Worm (Caenorhabditis elegans) whole organism, L4 larva: Measurements from ENCODE around the gene R05F9.9.
A peak's percentile ranks its signal among the peaks of the same experiment; 100 is the strongest.

Experiments used
- F10B5.3 ChIP-seq: sonication (generic microtip); optimal IDR thresholded peaks from 2 replicates; lab custom pipeline; 2016; ENCODE audit warnings: mild to moderate bottlenecking, missing genetic modification characterization, missing compliant biosample characterization
- R02D3.7 ChIP-seq: fragments of 150-350 bp; sonication (generic microtip); optimal IDR thresholded peaks from 3 replicates; lab custom pipeline; 2014; ENCODE audit warnings: missing biosample characterization, missing genetic modification characterization
- Y5F2A.4 ChIP-seq: fragments of 200-800 bp; sonication (Bioruptor generic); optimal IDR thresholded peaks from 2 replicates; lab custom pipeline; 2018; ENCODE audit warnings: mild to moderate bottlenecking, missing genetic modification characterization, missing compliant biosample characterization
- ZK337.2 ChIP-seq: fragments of 200-800 bp; sonication (Bioruptor generic); IDR thresholded peaks from 2 replicates; pipeline ENCODE4 v1.3.6; 2022; ENCODE audit warnings: missing genetic modification reagents, missing genetic modification characterization, missing compliant biosample characterization
- aly-2 ChIP-seq: sonication (generic microtip); optimal IDR thresholded peaks from 2 replicates; lab custom pipeline; 2018; ENCODE audit warnings: missing biosample characterization, missing genetic modification characterization
- ama-1 ChIP-seq: fragments of 150-350 bp; optimal IDR thresholded peaks from 2 replicates; lab custom pipeline; 2014; ENCODE audit warnings: inconsistent platforms, mixed read lengths
- attf-4 ChIP-seq: sonication (generic microtip); optimal IDR thresholded peaks from 3 replicates; lab custom pipeline; 2017; ENCODE audit warnings: missing biosample characterization, missing genetic modification characterization
- ceh-44 ChIP-seq: fragments of 200-800 bp; sonication (Bioruptor generic); IDR thresholded peaks from 2 replicates; pipeline ENCODE4 v1.3.6; 2022; ENCODE audit warnings: missing genetic modification reagents, missing genetic modification characterization, missing compliant biosample characterization
- cey-2 ChIP-seq: sonication (generic microtip); optimal IDR thresholded peaks from 3 replicates; lab custom pipeline; 2017; ENCODE audit warnings: missing genetic modification characterization, mild to moderate bottlenecking, missing compliant biosample characterization, antibody characterized with exemption, borderline replicate concordance; ENCODE audit not compliant: insufficient read depth
- daf-12 ChIP-seq: fragments of 150-350 bp; optimal IDR thresholded peaks from 2 replicates; lab custom pipeline; 2014; ENCODE audit warnings: missing biosample characterization, missing genetic modification reagents, missing genetic modification characterization
- daf-16 ChIP-seq, 3 experiments: sonication (generic microtip); optimal IDR thresholded peaks; 2 replicates each; lab custom pipeline; 2016 to 2017; ENCODE audit warnings: missing genetic modification characterization in 3 of 3, missing genetic modification reagents in 3 of 3, mild to moderate bottlenecking in 2 of 3, missing compliant biosample characterization in 2 of 3, missing biosample characterization in 1 of 3, moderate library complexity in 1 of 3
- dmd-6 ChIP-seq: fragments of 200-800 bp; sonication (Bioruptor generic); IDR thresholded peaks from 2 replicates; pipeline ENCODE4 v1.3.6; 2022; ENCODE audit warnings: missing genetic modification reagents, missing genetic modification characterization, missing compliant biosample characterization
- dpl-1 ChIP-seq: fragments of 150-350 bp; optimal IDR thresholded peaks from 2 replicates; lab custom pipeline; 2014; ENCODE audit warnings: missing biosample characterization, missing genetic modification reagents, missing genetic modification characterization
- duxl-1 ChIP-seq: sonication (generic microtip); optimal IDR thresholded peaks from 2 replicates; lab custom pipeline; 2016; ENCODE audit warnings: mild to moderate bottlenecking, missing genetic modification characterization, moderate library complexity, missing compliant biosample characterization; ENCODE audit not compliant: poor library complexity
- egl-43 ChIP-seq: fragments of 200-800 bp; sonication (Bioruptor generic); IDR thresholded peaks from 2 replicates; pipeline ENCODE4 v1.3.6; 2022; ENCODE audit warnings: missing genetic modification reagents, missing genetic modification characterization, missing compliant biosample characterization
- hif-1 ChIP-seq, 2 experiments: sonication (generic microtip); optimal IDR thresholded peaks; 2 replicates each; lab custom pipeline; 2016 to 2017; ENCODE audit warnings: missing compliant biosample characterization in 2 of 2, missing genetic modification characterization in 2 of 2, missing genetic modification reagents in 2 of 2, missing genotype in 2 of 2, mild to moderate bottlenecking in 1 of 2
- hlh-11 ChIP-seq: fragments of 200-800 bp; sonication (Bioruptor generic); optimal IDR thresholded peaks from 2 replicates; lab custom pipeline; 2018; ENCODE audit warnings: mild to moderate bottlenecking, missing genetic modification characterization, missing compliant biosample characterization
- hlh-30 ChIP-seq: sonication (generic microtip); optimal IDR thresholded peaks from 2 replicates; lab custom pipeline; 2017; ENCODE audit warnings: antibody characterized with exemption, mild to moderate bottlenecking, missing genetic modification characterization, missing compliant biosample characterization; ENCODE audit not compliant: insufficient read depth
- hmg-1.1 ChIP-seq: fragments of 200-800 bp; sonication (Bioruptor generic); IDR thresholded peaks from 2 replicates; pipeline ENCODE4 v1.3.6; 2022; ENCODE audit warnings: missing genetic modification reagents, missing genetic modification characterization, missing compliant biosample characterization
- lim-7 ChIP-seq: fragments of 200-800 bp; sonication (Bioruptor generic); IDR thresholded peaks from 2 replicates; pipeline ENCODE4 v1.3.6; 2022; ENCODE audit warnings: missing genetic modification characterization, missing compliant biosample characterization
- lin-13 ChIP-seq: fragments of 150-350 bp; optimal IDR thresholded peaks from 2 replicates; lab custom pipeline; 2014; ENCODE audit warnings: missing biosample characterization, missing genetic modification reagents, missing genetic modification characterization
- lin-15B ChIP-seq: fragments of 150-350 bp; sonication (generic microtip); optimal IDR thresholded peaks from 3 replicates; lab custom pipeline; 2014; ENCODE audit warnings: missing biosample characterization, missing genetic modification characterization
- lin-29 ChIP-seq: fragments of 200-800 bp; sonication (Bioruptor generic); IDR thresholded peaks from 2 replicates; pipeline ENCODE4 v1.3.6; 2022; ENCODE audit warnings: missing genetic modification reagents, missing genetic modification characterization, missing compliant biosample characterization
- lin-38 ChIP-seq: fragments of 200-800 bp; sonication (Bioruptor generic); IDR thresholded peaks from 2 replicates; pipeline ENCODE4 v1.3.6; 2022; ENCODE audit warnings: missing genetic modification reagents, missing genetic modification characterization, missing compliant biosample characterization
- lir-3 ChIP-seq: sonication (generic microtip); optimal IDR thresholded peaks from 2 replicates; lab custom pipeline; 2016; ENCODE audit warnings: mild to moderate bottlenecking, missing genetic modification characterization, missing compliant biosample characterization
- madf-5 ChIP-seq, 2 experiments: fragments of 200-800 bp; sonication (Bioruptor generic); IDR thresholded peaks; 2 replicates each; pipeline ENCODE4 v1.3.6; 2022; ENCODE audit warnings: missing compliant biosample characterization in 2 of 2, missing genetic modification characterization in 2 of 2
- mep-1 ChIP-seq: fragments of 150-350 bp; sonication (generic microtip); optimal IDR thresholded peaks from 3 replicates; lab custom pipeline; 2014; ENCODE audit warnings: missing biosample characterization, missing genetic modification characterization
- mxl-3 ChIP-seq: fragments of 200-800 bp; sonication (Bioruptor generic); optimal IDR thresholded peaks from 2 replicates; lab custom pipeline; 2018; ENCODE audit warnings: mild to moderate bottlenecking, missing genetic modification characterization, missing compliant biosample characterization
- nhr-10 ChIP-seq: fragments of 150-350 bp; optimal IDR thresholded peaks from 2 replicates; lab custom pipeline; 2014; ENCODE audit warnings: missing biosample characterization, missing genetic modification characterization
- nhr-111 ChIP-seq: fragments of 200-800 bp; sonication (Bioruptor generic); optimal IDR thresholded peaks from 2 replicates; lab custom pipeline; 2018; ENCODE audit warnings: mild to moderate bottlenecking, missing genetic modification characterization, missing compliant biosample characterization
- nhr-28 ChIP-seq: fragments of 150-350 bp; optimal IDR thresholded peaks from 2 replicates; lab custom pipeline; 2014; ENCODE audit warnings: missing biosample characterization, missing genetic modification characterization
- nhr-42 ChIP-seq: fragments of 200-800 bp; sonication (Bioruptor generic); IDR thresholded peaks from 2 replicates; pipeline ENCODE4 v1.3.6; 2022; ENCODE audit warnings: missing genetic modification characterization, missing compliant biosample characterization
- nhr-76 ChIP-seq: fragments of 150-350 bp; optimal IDR thresholded peaks from 2 replicates; lab custom pipeline; 2014; ENCODE audit warnings: missing biosample characterization, missing genetic modification characterization
- nhr-77 ChIP-seq: fragments of 150-350 bp; optimal IDR thresholded peaks from 2 replicates; lab custom pipeline; 2014; ENCODE audit warnings: missing biosample characterization, missing genetic modification characterization
- pha-4 ChIP-seq, 2 experiments: fragments of 150-350 bp in 1 of 2; fragments of 200-800 bp in 1 of 2; sonication (Bioruptor generic) in 1 of 2; IDR thresholded peaks in 1 of 2; optimal IDR thresholded peaks in 1 of 2; 2 replicates each; pipeline versions ENCODE4 v1.3.6 to Lab custom; 2014 to 2022; ENCODE audit warnings: missing genetic modification characterization in 2 of 2, missing genetic modification reagents in 2 of 2, missing biosample characterization in 1 of 2, missing compliant biosample characterization in 1 of 2
- php-3 ChIP-seq: fragments of 200-800 bp; sonication (Bioruptor generic); IDR thresholded peaks from 2 replicates; pipeline ENCODE4 v1.3.6; 2022; ENCODE audit warnings: missing genetic modification reagents, missing genetic modification characterization, missing compliant biosample characterization
- sdz-12 ChIP-seq: fragments of 200-800 bp; sonication (Bioruptor generic); optimal IDR thresholded peaks from 2 replicates; lab custom pipeline; 2018; ENCODE audit warnings: mild to moderate bottlenecking, missing genetic modification characterization, missing compliant biosample characterization
- skn-1 ChIP-seq: fragments of 150-350 bp; optimal IDR thresholded peaks from 2 replicates; lab custom pipeline; 2014; ENCODE audit warnings: missing biosample characterization, missing genetic modification characterization
- spr-1 ChIP-seq: sonication (generic microtip); optimal IDR thresholded peaks from 2 replicates; lab custom pipeline; 2016; ENCODE audit warnings: mild to moderate bottlenecking, missing genetic modification characterization, missing compliant biosample characterization
- spr-3 ChIP-seq: fragments of 200-800 bp; sonication (Bioruptor generic); optimal IDR thresholded peaks from 2 replicates; lab custom pipeline; 2018; ENCODE audit warnings: mild to moderate bottlenecking, missing genetic modification characterization, missing compliant biosample characterization
- unc-130 ChIP-seq: sonication (generic microtip); optimal IDR thresholded peaks from 2 replicates; lab custom pipeline; 2016; ENCODE audit warnings: missing genetic modification reagents, missing genetic modification characterization, missing compliant biosample characterization
- vab-7 ChIP-seq: fragments of 200-800 bp; sonication (Bioruptor generic); IDR thresholded peaks from 2 replicates; pipeline ENCODE4 v1.3.6; 2022; ENCODE audit warnings: missing genetic modification reagents, missing genetic modification characterization, missing compliant biosample characterization
- zag-1 ChIP-seq: fragments of 150-350 bp; optimal IDR thresholded peaks from 2 replicates; lab custom pipeline; 2014; ENCODE audit warnings: missing biosample characterization, missing genetic modification characterization
- zfp-2 ChIP-seq: sonication (generic microtip); optimal IDR thresholded peaks from 2 replicates; lab custom pipeline; 2016; ENCODE audit warnings: mild to moderate bottlenecking, missing genetic modification characterization, missing compliant biosample characterization
- zip-2 ChIP-seq: fragments of 150-350 bp; optimal IDR thresholded peaks from 2 replicates; lab custom pipeline; 2014; ENCODE audit warnings: missing biosample characterization, missing genetic modification characterization

Gene R05F9.9

DNA sequence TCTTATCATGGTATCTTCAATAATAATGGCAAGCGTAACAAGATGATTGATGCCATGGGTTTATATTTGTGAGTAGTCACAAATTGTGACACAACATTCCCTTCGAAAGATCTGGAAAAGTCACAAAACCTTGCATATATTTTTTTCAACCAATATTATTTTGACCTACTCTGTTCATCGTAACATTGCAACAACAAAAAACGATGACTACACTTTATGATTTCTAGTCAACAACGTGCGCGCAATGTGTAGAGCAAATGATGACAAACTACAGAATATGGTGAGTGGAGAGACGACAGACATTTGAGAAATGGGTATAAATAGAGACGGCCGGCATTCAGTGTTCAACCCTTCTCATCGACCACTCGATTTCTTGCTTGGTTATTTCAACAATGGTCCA is 20.2 kb downstream of the R05F9.9 start, which contains the start of gene gst-7 (continued):
- no peak for TF ChIP-seq zfp-2 (tag; lab: Kevin White, UChicago)
- no peak for TF ChIP-seq nhr-76 (tag; lab: Kevin White, UChicago)
- no peak for TF ChIP-seq spr-1 (tag; lab: Kevin White, UChicago)
- no peak for TF ChIP-seq lin-15B (tag; lab: Kevin White, UChicago)
- TF ChIP-seq spr-3 (GFP tag; lab: Kevin White, UChicago): no peak
- no peak for TF ChIP-seq sdz-12 (GFP tag; lab: Kevin White, UChicago)
- no peak for TF ChIP-seq daf-16 (GFP tag; optimal IDR thresholded peaks at IDR 0.05; lab: Kevin White, UChicago)
- TF ChIP-seq daf-16 (tag; optimal IDR thresholded peaks at IDR 0.05; lab: Kevin White, UChicago): peak; percentile 89
- no peak for TF ChIP-seq duxl-1
- peak; percentile 39 for TF ChIP-seq nhr-77 (tag; lab: Kevin White, UChicago)
- TF ChIP-seq php-3 (GFP tag; lab: Robert Waterston, UW): peak; percentile 68
- TF ChIP-seq madf-5 (GFP tag; IDR thresholded peaks at IDR 0.05; lab: Robert Waterston, UW): no peak
- no peak for TF ChIP-seq Y5F2A.4 (GFP tag; lab: Kevin White, UChicago)
- no peak for TF ChIP-seq ama-1 (lab: Kevin White, UChicago)
- TF ChIP-seq hif-1 (tag; optimal IDR thresholded peaks at IDR 0.05; lab: Kevin White, UChicago): peak in 1 of 2 experiments; percentile 11
- peak; percentile 35; the same call in 1 of the 2 replicates for TF ChIP-seq hmg-1.1 (GFP tag; lab: Robert Waterston, UW)
- TF ChIP-seq lim-7 (GFP tag; lab: Robert Waterston, UW): no peak
- TF ChIP-seq skn-1: no peak
- TF ChIP-seq daf-12 (tag; lab: Kevin White, UChicago): no peak
- TF ChIP-seq lin-13 (GFP tag; lab: Kevin White, UChicago): no peak
- TF ChIP-seq mep-1 (tag; lab: Kevin White, UChicago): peak; percentile 28
- TF ChIP-seq nhr-42: no peak
- no peak for TF ChIP-seq aly-2 (tag; lab: Kevin White, UChicago)
- no peak for TF ChIP-seq nhr-10 (tag; lab: Kevin White, UChicago)

DNA sequence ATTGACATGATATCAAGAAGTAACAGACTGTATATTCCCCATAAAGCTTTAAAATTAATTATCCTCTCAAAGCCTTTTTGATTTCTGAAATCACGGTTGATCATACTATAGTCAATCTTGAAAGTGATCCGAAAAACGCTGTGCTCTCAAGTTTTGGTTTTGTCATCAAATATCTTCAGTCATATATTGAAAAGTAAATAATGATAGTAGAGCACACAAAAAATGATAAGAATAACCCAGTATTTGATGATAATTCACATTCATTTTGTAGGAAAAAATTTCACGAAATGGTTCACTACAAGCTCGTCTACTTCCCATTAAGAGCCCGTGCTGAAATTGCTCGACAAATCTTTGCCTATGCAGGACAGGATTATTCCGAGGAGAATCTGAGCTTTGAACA is 22.3 kb downstream of the R05F9.9 start, which contains the start of gene gst-6:
Gene gst-6, plus strand, starts transcription at position 263 of the 400 bp plus-strand sequence.
- TF ChIP-seq spr-3 (GFP tag; lab: Kevin White, UChicago) (no peak), nhr-28 (tag; lab: Kevin White, UChicago) (peak; percentile 41), daf-16 (GFP tag; optimal IDR thresholded peaks at IDR 0.05; lab: Kevin White, UChicago) (no peak), daf-16 (tag; optimal IDR thresholded peaks at IDR 0.05; lab: Kevin White, UChicago) (peak; percentile 34)

DNA sequence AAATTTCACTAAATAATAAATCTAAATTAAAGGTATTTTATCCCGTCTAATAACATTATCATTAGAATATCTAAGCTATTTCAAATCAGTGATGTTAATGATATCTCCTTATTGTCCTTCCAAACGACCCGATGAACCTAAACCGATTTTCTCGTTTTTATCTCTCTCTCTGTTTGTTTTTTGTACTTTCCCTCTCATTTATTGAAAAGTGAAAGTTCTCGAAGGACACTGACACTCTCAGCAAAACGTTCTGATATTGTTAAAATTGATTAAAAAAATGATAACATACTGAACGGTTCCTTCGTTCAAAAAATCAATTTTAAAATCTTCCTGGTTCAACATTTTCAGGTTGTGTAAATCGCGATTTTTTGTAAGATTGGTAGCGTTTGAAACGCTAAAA is 25.8 kb downstream of the R05F9.9 start, which contains the start of gene F11G11.13:
Gene F11G11.13, minus strand, starts transcription at position 89 of the 400 bp plus-strand sequence.
- TF ChIP-seq pha-4 (GFP tag; IDR thresholded peaks at IDR 0.05; lab: Robert Waterston, UW): no peak
- no peak for TF ChIP-seq pha-4 (tag; optimal IDR thresholded peaks at IDR 0.05; lab: Kevin White, UChicago)
- TF ChIP-seq dpl-1 (GFP tag; lab: Kevin White, UChicago): no peak
- no peak for TF ChIP-seq nhr-76 (tag; lab: Kevin White, UChicago)
- no peak for TF ChIP-seq F10B5.3 (tag; lab: Kevin White, UChicago)
- TF ChIP-seq sdz-12 (GFP tag; lab: Kevin White, UChicago): no peak
- TF ChIP-seq zag-1: no peak
- no peak for TF ChIP-seq lir-3
- TF ChIP-seq R02D3.7 (tag; lab: Kevin White, UChicago): no peak
- TF ChIP-seq egl-43: no peak
- TF ChIP-seq cey-2 (tag; lab: Kevin White, UChicago): no peak

ce11 chrII:4874335-4874861 is 27.5 kb downstream of the R05F9.9 start, which contains the start of gene F11G11.15:
TSS of gene F11G11.15 (plus strand) at chrII:4874845.
- TF ChIP-seq nhr-111 (GFP tag; lab: Kevin White, UChicago) (no peak), attf-4 (no peak), ceh-44 (GFP tag; lab: Robert Waterston, UW) (no peak), lin-29 (GFP tag; lab: Robert Waterston, UW) (no peak), dmd-6 (no peak), unc-130 (no peak), hlh-11 (tag; lab: Kevin White, UChicago) (peak; percentile 45), mxl-3 (GFP tag; lab: Kevin White, UChicago) (peak; percentile 81), madf-5 (GFP tag; IDR thresholded peaks at IDR 0.05; lab: Robert Waterston, UW) (no peak), ZK337.2 (no peak), ama-1 (lab: Kevin White, UChicago) (no peak), lin-38 (GFP tag; lab: Robert Waterston, UW) (no peak), zip-2 (tag; lab: Kevin White, UChicago) (no peak), hlh-30 (tag; lab: Kevin White, UChicago) (peak; percentile 66), vab-7 (no peak)
